Worm (Caenorhabditis elegans) whole organism, L1 larva: ENCODE measurements around the gene knl-1.

Experiments used
- ets-5 ChIP-seq: fragments of 200-800 bp; sonication (Bioruptor generic); IDR thresholded peaks from 2 replicates; pipeline ENCODE4 v1.3.6; 2022; ENCODE audit warnings: missing genetic modification characterization, missing compliant biosample characterization
- fkh-10 ChIP-seq: sonication (generic microtip); optimal IDR thresholded peaks from 2 replicates; lab custom pipeline; 2017; ENCODE audit warnings: missing biosample characterization, missing genetic modification reagents, missing genetic modification characterization
- grh-1 ChIP-seq: fragments of 200-800 bp; sonication (Bioruptor generic); IDR thresholded peaks from 2 replicates; pipeline ENCODE4 v1.3.6; 2022; ENCODE audit warnings: missing genetic modification reagents, missing genetic modification characterization, missing compliant biosample characterization
- mdl-1 ChIP-seq, 2 experiments: fragments of 150-350 bp; optimal IDR thresholded peaks; 2 replicates each; lab custom pipeline; 2014 to 2017; ENCODE audit warnings: missing biosample characterization in 2 of 2, missing genetic modification characterization in 2 of 2, inconsistent platforms in 1 of 2
- nhr-19 ChIP-seq: fragments of 200-800 bp; sonication (Bioruptor generic); conservative IDR thresholded peaks from 2 replicates; pipeline ENCODE4 v1.3.6; 2022; ENCODE audit warnings: missing genetic modification characterization, missing compliant biosample characterization
- xbp-1 ChIP-seq: sonication (generic microtip); optimal IDR thresholded peaks from 2 replicates; lab custom pipeline; 2016; ENCODE audit warnings: missing genetic modification characterization, missing compliant biosample characterization
- zag-1 ChIP-seq: fragments of 150-350 bp; optimal IDR thresholded peaks from 2 replicates; lab custom pipeline; 2014; ENCODE audit warnings: missing biosample characterization, missing genetic modification characterization
- ztf-11 ChIP-seq, 2 experiments: sonication (generic microtip); optimal IDR thresholded peaks; 2 replicates each; lab custom pipeline; 2016 to 2017; ENCODE audit warnings: missing genetic modification characterization in 2 of 2, missing biosample characterization in 1 of 2, missing compliant biosample characterization in 1 of 2

ce11 chrIII:8228916-8229315 lies 21.5 kb upstream of the knl-1 start:
- TF ChIP-seq zag-1 (no peak), ets-5 (GFP tag; lab: Robert Waterston, UW) (no peak), ztf-11 (tag; optimal IDR thresholded peaks at IDR 0.05; lab: Kevin White, UChicago) (no peak), nhr-19 (GFP tag; lab: Robert Waterston, UW) (no peak), grh-1 (GFP tag; lab: Robert Waterston, UW) (no peak), xbp-1 (tag; lab: Kevin White, UChicago) (no peak), fkh-10 (no peak), mdl-1 (tag; optimal IDR thresholded peaks at IDR 0.05; lab: Kevin White, UChicago) (no peak)
